Worm (Caenorhabditis elegans) whole organism, L4 larva: ENCODE data around the gene F18C5.9.
A peak's percentile ranks its signal among the peaks of the same experiment; 100 is the strongest.

Experiments
- F26F4.8 ChIP-seq: fragments of 200-800 bp; sonication (Bioruptor generic); conservative IDR thresholded peaks from 2 replicates; pipeline ENCODE4 v1.3.6; 2022; ENCODE audit warnings: missing genetic modification characterization, missing compliant biosample characterization
- F37D6.2 ChIP-seq: sonication (generic microtip); optimal IDR thresholded peaks from 2 replicates; lab custom pipeline; 2016; ENCODE audit warnings: mild to moderate bottlenecking, missing genetic modification characterization, missing compliant biosample characterization
- R02D3.7 ChIP-seq: fragments of 150-350 bp; sonication (generic microtip); optimal IDR thresholded peaks from 3 replicates; lab custom pipeline; 2014; ENCODE audit warnings: missing biosample characterization, missing genetic modification characterization
- ZK337.2 ChIP-seq: fragments of 200-800 bp; sonication (Bioruptor generic); IDR thresholded peaks from 2 replicates; pipeline ENCODE4 v1.3.6; 2022; ENCODE audit warnings: missing genetic modification reagents, missing genetic modification characterization, missing compliant biosample characterization
- aha-1 ChIP-seq: fragments of 150-350 bp; peaks from one replicate; lab custom pipeline; 2014; ENCODE audit warnings: missing biosample characterization, missing genetic modification characterization
- arid-1 ChIP-seq: fragments of 200-800 bp; sonication (Bioruptor generic); conservative IDR thresholded peaks from 2 replicates; pipeline ENCODE4 v1.3.6; 2022; ENCODE audit warnings: missing genetic modification reagents, missing genetic modification characterization, missing compliant biosample characterization
- attf-4 ChIP-seq: sonication (generic microtip); optimal IDR thresholded peaks from 3 replicates; lab custom pipeline; 2017; ENCODE audit warnings: missing biosample characterization, missing genetic modification characterization
- ceh-20 ChIP-seq: fragments of 200-800 bp; sonication (Bioruptor generic); IDR thresholded peaks from 2 replicates; pipeline ENCODE4 v1.3.6; 2022; ENCODE audit warnings: missing genetic modification reagents, missing genetic modification characterization, missing compliant biosample characterization
- ceh-28 ChIP-seq: fragments of 150-350 bp; optimal IDR thresholded peaks from 2 replicates; lab custom pipeline; 2014; ENCODE audit warnings: missing biosample characterization, missing genetic modification reagents, missing genetic modification characterization
- ceh-82 ChIP-seq: sonication (generic microtip); optimal IDR thresholded peaks from 2 replicates; lab custom pipeline; 2017; ENCODE audit warnings: missing biosample characterization, missing genetic modification characterization
- daf-16 ChIP-seq, 3 experiments: sonication (generic microtip); optimal IDR thresholded peaks; 2 replicates each; lab custom pipeline; 2016 to 2017; ENCODE audit warnings: missing genetic modification characterization in 3 of 3, missing genetic modification reagents in 3 of 3, mild to moderate bottlenecking in 2 of 3, missing compliant biosample characterization in 2 of 3, missing biosample characterization in 1 of 3, moderate library complexity in 1 of 3
- daf-8 ChIP-seq: fragments of 200-800 bp; sonication (Bioruptor generic); IDR thresholded peaks from 2 replicates; pipeline ENCODE4 v1.3.6; 2022; ENCODE audit warnings: missing genetic modification characterization, missing compliant biosample characterization
- dmd-6 ChIP-seq: fragments of 200-800 bp; sonication (Bioruptor generic); IDR thresholded peaks from 2 replicates; pipeline ENCODE4 v1.3.6; 2022; ENCODE audit warnings: missing genetic modification reagents, missing genetic modification characterization, missing compliant biosample characterization
- dpl-1 ChIP-seq: fragments of 150-350 bp; optimal IDR thresholded peaks from 2 replicates; lab custom pipeline; 2014; ENCODE audit warnings: missing biosample characterization, missing genetic modification reagents, missing genetic modification characterization
- dve-1 ChIP-seq: sonication (generic microtip); optimal IDR thresholded peaks from 2 replicates; lab custom pipeline; 2017; ENCODE audit warnings: antibody characterized with exemption, mild to moderate bottlenecking, missing genetic modification characterization, missing compliant biosample characterization; ENCODE audit not compliant: insufficient read depth
- egl-43 ChIP-seq: fragments of 200-800 bp; sonication (Bioruptor generic); IDR thresholded peaks from 2 replicates; pipeline ENCODE4 v1.3.6; 2022; ENCODE audit warnings: missing genetic modification reagents, missing genetic modification characterization, missing compliant biosample characterization
- hif-1 ChIP-seq, 2 experiments: sonication (generic microtip); optimal IDR thresholded peaks; 2 replicates each; lab custom pipeline; 2016 to 2017; ENCODE audit warnings: missing compliant biosample characterization in 2 of 2, missing genetic modification characterization in 2 of 2, missing genetic modification reagents in 2 of 2, missing genotype in 2 of 2, mild to moderate bottlenecking in 1 of 2
- hlh-11 ChIP-seq: fragments of 200-800 bp; sonication (Bioruptor generic); optimal IDR thresholded peaks from 2 replicates; lab custom pipeline; 2018; ENCODE audit warnings: mild to moderate bottlenecking, missing genetic modification characterization, missing compliant biosample characterization
- jun-1 ChIP-seq: fragments of 150-350 bp; optimal IDR thresholded peaks from 2 replicates; lab custom pipeline; 2014; ENCODE audit warnings: missing biosample characterization, missing genetic modification reagents, missing genetic modification characterization
- lin-1 ChIP-seq: fragments of 200-800 bp; sonication (Bioruptor generic); IDR thresholded peaks from 2 replicates; pipeline ENCODE4 v1.3.6; 2022; ENCODE audit warnings: missing genetic modification reagents, missing genetic modification characterization, missing compliant biosample characterization
- lin-38 ChIP-seq: fragments of 200-800 bp; sonication (Bioruptor generic); IDR thresholded peaks from 2 replicates; pipeline ENCODE4 v1.3.6; 2022; ENCODE audit warnings: missing genetic modification reagents, missing genetic modification characterization, missing compliant biosample characterization
- mdl-1 ChIP-seq, 2 experiments: fragments of 150-350 bp in 1 of 2; sonication (generic microtip) in 1 of 2; optimal IDR thresholded peaks; 2 replicates each; lab custom pipeline; 2014 to 2017; ENCODE audit warnings: missing biosample characterization in 2 of 2, missing genetic modification characterization in 2 of 2
- mes-2 ChIP-seq: sonication (generic microtip); optimal IDR thresholded peaks from 2 replicates; lab custom pipeline; 2016; ENCODE audit warnings: missing genotype, mild to moderate bottlenecking, missing genetic modification characterization, missing compliant biosample characterization; ENCODE audit not compliant: poor library complexity, severe bottlenecking
- mxl-2 ChIP-seq: fragments of 200-800 bp; sonication (Bioruptor generic); conservative IDR thresholded peaks from 2 replicates; pipeline ENCODE4 v1.3.6; 2022; ENCODE audit warnings: missing genetic modification reagents, missing genetic modification characterization, missing compliant biosample characterization
- mxl-3 ChIP-seq: fragments of 200-800 bp; sonication (Bioruptor generic); optimal IDR thresholded peaks from 2 replicates; lab custom pipeline; 2018; ENCODE audit warnings: mild to moderate bottlenecking, missing genetic modification characterization, missing compliant biosample characterization
- nhr-102 ChIP-seq: sonication (generic microtip); optimal IDR thresholded peaks from 2 replicates; lab custom pipeline; 2016; ENCODE audit warnings: mild to moderate bottlenecking, missing genetic modification characterization, moderate library complexity, missing compliant biosample characterization
- nhr-28 ChIP-seq: fragments of 150-350 bp; optimal IDR thresholded peaks from 2 replicates; lab custom pipeline; 2014; ENCODE audit warnings: missing biosample characterization, missing genetic modification characterization
- nhr-48 ChIP-seq: sonication (generic microtip); optimal IDR thresholded peaks from 2 replicates; lab custom pipeline; 2016; ENCODE audit warnings: mild to moderate bottlenecking, missing genetic modification characterization, missing compliant biosample characterization
- pqm-1 ChIP-seq: sonication (generic microtip); optimal IDR thresholded peaks from 2 replicates; lab custom pipeline; 2017; ENCODE audit warnings: missing biosample characterization, missing genetic modification characterization
- saeg-2 ChIP-seq: fragments of 200-800 bp; sonication (Bioruptor generic); IDR thresholded peaks from 2 replicates; pipeline ENCODE4 v1.3.6; 2022; ENCODE audit warnings: missing genetic modification reagents, missing genetic modification characterization, missing compliant biosample characterization
- skn-1 ChIP-seq: fragments of 150-350 bp; optimal IDR thresholded peaks from 2 replicates; lab custom pipeline; 2014; ENCODE audit warnings: missing biosample characterization, missing genetic modification characterization
- snpc-4 ChIP-seq: fragments of 150-350 bp; optimal IDR thresholded peaks from 2 replicates; lab custom pipeline; 2014; ENCODE audit warnings: missing biosample characterization, missing genetic modification characterization
- unc-130 ChIP-seq: sonication (generic microtip); optimal IDR thresholded peaks from 2 replicates; lab custom pipeline; 2016; ENCODE audit warnings: missing genetic modification reagents, missing genetic modification characterization, missing compliant biosample characterization
- unc-39 ChIP-seq: sonication (generic microtip); optimal IDR thresholded peaks from 2 replicates; lab custom pipeline; 2017; ENCODE audit warnings: missing biosample characterization, missing genetic modification characterization
- zip-11 ChIP-seq: fragments of 200-800 bp; sonication (Bioruptor generic); IDR thresholded peaks from 2 replicates; pipeline ENCODE4 v1.3.6; 2022; ENCODE audit warnings: missing genetic modification characterization, missing compliant biosample characterization
- ztf-11 ChIP-seq: fragments of 150-350 bp; optimal IDR thresholded peaks from 2 replicates; lab custom pipeline; 2014; ENCODE audit warnings: missing biosample characterization, missing genetic modification characterization
- ztf-7 ChIP-seq: fragments of 150-350 bp; optimal IDR thresholded peaks from 2 replicates; lab custom pipeline; 2014; ENCODE audit warnings: missing biosample characterization, missing genetic modification characterization

F18C5.9 gene

ce11 chrII:6566628-6567180, at the start of gene F18C5.9, which contains the start of gene F18C5.5:
F18C5.9 (plus strand) TSS chrII:6567130.
F18C5.5 (minus strand) TSS chrII:6566728.
- TF ChIP-seq ztf-11 (tag; lab: Kevin White, UChicago) (no peak), hlh-11 (tag; lab: Kevin White, UChicago) (no peak), arid-1 (no peak), ceh-20 (no peak), ztf-7 (tag; lab: Kevin White, UChicago) (no peak), unc-39 (tag; lab: Kevin White, UChicago) (no peak), dpl-1 (no peak)

- TF ChIP-seq unc-130 (GFP tag; lab: Kevin White, UChicago) (peak; percentile 80), snpc-4 (tag; lab: Kevin White, UChicago) (no peak), lin-38 (GFP tag; lab: Robert Waterston, UW) (peak; percentile 86)
Measured at ce11 chrII:6519703-6520102, 47.2 kb upstream of the F18C5.9 start.

- TF ChIP-seq mxl-3 (GFP tag; lab: Kevin White, UChicago) (peak; percentile 3), mdl-1 (tag; optimal IDR thresholded peaks at IDR 0.05; lab: Kevin White, UChicago) (no peak), nhr-102 (tag; lab: Kevin White, UChicago) (no peak), lin-38 (GFP tag; lab: Robert Waterston, UW) (no peak), nhr-28 (tag; lab: Kevin White, UChicago) (peak; percentile 31), hif-1 (tag; optimal IDR thresholded peaks at IDR 0.05; lab: Kevin White, UChicago) (no peak), F26F4.8 (GFP tag; lab: Robert Waterston, UW) (no peak), mes-2 (tag; lab: Kevin White, UChicago) (peak; percentile 33), egl-43 (no peak), daf-8 (GFP tag; lab: Robert Waterston, UW) (no peak), aha-1 (tag; lab: Kevin White, UChicago) (no peak), lin-1 (GFP tag; lab: Robert Waterston, UW) (0 out of 2 replicates have a peak, but pooled peaks have one; percentile 17), pqm-1 (tag; lab: Kevin White, UChicago) (peak; percentile 74), dmd-6 (peak; percentile 67), ZK337.2 (GFP tag; lab: Robert Waterston, UW) (no peak), skn-1 (tag; lab: Kevin White, UChicago) (no peak), hlh-11 (tag; lab: Kevin White, UChicago) (peak; percentile 71), mxl-2 (GFP tag; lab: Robert Waterston, UW) (no peak), jun-1 (no peak), saeg-2 (GFP tag; lab: Robert Waterston, UW) (no peak), ceh-82 (no peak), dve-1 (peak; percentile 42), unc-39 (tag; lab: Kevin White, UChicago) (no peak), R02D3.7 (no peak), ceh-28 (no peak), daf-16 (GFP tag; optimal IDR thresholded peaks at IDR 0.05; lab: Kevin White, UChicago) (no peak), daf-16 (tag; optimal IDR thresholded peaks at IDR 0.05; lab: Kevin White, UChicago) (peak; percentile 95), nhr-48 (tag; lab: Kevin White, UChicago) (no peak), F37D6.2 (tag; lab: Kevin White, UChicago) (no peak), attf-4 (tag; lab: Kevin White, UChicago) (no peak)
Measured at ce11 chrII:6520103-6520502, 46.8 kb upstream of the F18C5.9 start.

- TF ChIP-seq mdl-1 (tag; optimal IDR thresholded peaks at IDR 0.05; lab: Kevin White, UChicago) (no peak), daf-16 (GFP tag; optimal IDR thresholded peaks at IDR 0.05; lab: Kevin White, UChicago) (no peak), daf-16 (tag; optimal IDR thresholded peaks at IDR 0.05; lab: Kevin White, UChicago) (peak; percentile 88), zip-11 (GFP tag; lab: Robert Waterston, UW) (no peak), hlh-11 (tag; lab: Kevin White, UChicago) (peak; percentile 37), dve-1 (peak; percentile 18)
Measured at ce11 chrII:6521316-6521715, 45.6 kb upstream of the F18C5.9 start, which contains the start of gene toe-2. toe-2 (minus strand) TSS chrII:6521385.
